Worm (Caenorhabditis elegans) whole organism, L2 larva: Measurements from ENCODE around the gene F40F8.4.

Experiments
- fos-1 ChIP-seq: fragments of 150-350 bp; optimal IDR thresholded peaks from 2 replicates; lab custom pipeline; 2014; ENCODE audit warnings: missing biosample characterization, missing genetic modification characterization
- skn-1 ChIP-seq: sonication (generic microtip); optimal IDR thresholded peaks from 2 replicates; lab custom pipeline; 2017; ENCODE audit warnings: missing biosample characterization, missing genetic modification characterization

- TF ChIP-seq fos-1 (no peak), skn-1 (no peak)
Measured at ce11 chrII:11152495-11152894, 12.5 kb upstream of the F40F8.4 start, which contains the start of gene pqm-1.
